Worm (Caenorhabditis elegans) whole organism, L2 larva: Measurements from ENCODE around the gene srh-118.

Source experiments
- C34F6.9 ChIP-seq: fragments of 150-350 bp; optimal IDR thresholded peaks from 2 replicates; lab custom pipeline; 2014; ENCODE audit warnings: missing biosample characterization, missing genetic modification characterization
- Y55F3AM.14 ChIP-seq: fragments of 200-800 bp; sonication (Bioruptor generic); optimal IDR thresholded peaks from 2 replicates; lab custom pipeline; 2018; ENCODE audit warnings: mild to moderate bottlenecking, missing genetic modification characterization, missing compliant biosample characterization
- ZK546.5 ChIP-seq: sonication (generic microtip); optimal IDR thresholded peaks from 2 replicates; lab custom pipeline; 2017; ENCODE audit warnings: missing biosample characterization, missing genetic modification characterization
- alr-1 ChIP-seq: fragments of 150-350 bp; optimal IDR thresholded peaks from 2 replicates; lab custom pipeline; 2014; ENCODE audit warnings: missing biosample characterization, missing genetic modification characterization
- ceh-16 ChIP-seq: fragments of 150-350 bp; optimal IDR thresholded peaks from 2 replicates; lab custom pipeline; 2014; ENCODE audit warnings: missing biosample characterization, missing genetic modification characterization
- crh-2 ChIP-seq: sonication (generic microtip); optimal IDR thresholded peaks from 2 replicates; lab custom pipeline; 2017; ENCODE audit warnings: missing biosample characterization, missing genetic modification characterization
- dmd-4 ChIP-seq: sonication (generic microtip); optimal IDR thresholded peaks from 2 replicates; lab custom pipeline; 2017; ENCODE audit warnings: missing biosample characterization, missing genetic modification characterization
- elt-1 ChIP-seq: fragments of 150-350 bp; optimal IDR thresholded peaks from 2 replicates; lab custom pipeline; 2014; ENCODE audit warnings: missing biosample characterization, missing genetic modification characterization
- elt-3 ChIP-seq: sonication (generic microtip); optimal IDR thresholded peaks from 2 replicates; lab custom pipeline; 2017; ENCODE audit warnings: missing biosample characterization, missing genetic modification characterization
- fos-1 ChIP-seq: fragments of 150-350 bp; optimal IDR thresholded peaks from 2 replicates; lab custom pipeline; 2014; ENCODE audit warnings: missing biosample characterization, missing genetic modification characterization
- gmeb-1 ChIP-seq: fragments of 150-350 bp; optimal IDR thresholded peaks from 2 replicates; lab custom pipeline; 2014; ENCODE audit warnings: missing biosample characterization, missing genetic modification characterization
- lin-39 ChIP-seq: fragments of 150-350 bp; optimal IDR thresholded peaks from 2 replicates; lab custom pipeline; 2014; ENCODE audit warnings: missing biosample characterization, missing genetic modification reagents, missing genetic modification characterization
- lsy-2 ChIP-seq, 2 experiments: fragments of 150-350 bp in 1 of 2; sonication (generic microtip) in 1 of 2; optimal IDR thresholded peaks; 2 replicates each; lab custom pipeline; 2014 to 2017; ENCODE audit warnings: missing biosample characterization in 2 of 2, missing genetic modification characterization in 2 of 2
- mbf-1 ChIP-seq: sonication (generic microtip); optimal IDR thresholded peaks from 2 replicates; lab custom pipeline; 2017; ENCODE audit warnings: missing biosample characterization, missing genetic modification characterization
- mdl-1 ChIP-seq, 2 experiments: fragments of 150-350 bp in 1 of 2; sonication (generic microtip) in 1 of 2; optimal IDR thresholded peaks; 2 replicates each; lab custom pipeline; 2017; ENCODE audit warnings: missing biosample characterization in 2 of 2, missing genetic modification characterization in 2 of 2
- nhr-10 ChIP-seq: sonication (generic microtip); optimal IDR thresholded peaks from 2 replicates; lab custom pipeline; 2017; ENCODE audit warnings: missing biosample characterization, missing genetic modification characterization
- nhr-11 ChIP-seq: fragments of 150-350 bp; optimal IDR thresholded peaks from 2 replicates; lab custom pipeline; 2014; ENCODE audit warnings: missing biosample characterization, missing genetic modification characterization
- nhr-129 ChIP-seq: fragments of 150-350 bp; optimal IDR thresholded peaks from 2 replicates; lab custom pipeline; 2014; ENCODE audit warnings: missing biosample characterization, missing genetic modification characterization
- nhr-21 ChIP-seq: fragments of 150-350 bp; optimal IDR thresholded peaks from 2 replicates; lab custom pipeline; 2014; ENCODE audit warnings: missing biosample characterization, missing genetic modification characterization
- nhr-23 ChIP-seq: fragments of 150-350 bp; optimal IDR thresholded peaks from 2 replicates; lab custom pipeline; 2014; ENCODE audit warnings: missing biosample characterization, missing genetic modification reagents, missing genetic modification characterization
- nhr-237 ChIP-seq: fragments of 150-350 bp; optimal IDR thresholded peaks from 2 replicates; lab custom pipeline; 2014; ENCODE audit warnings: missing biosample characterization, missing genetic modification characterization
- nhr-25 ChIP-seq: fragments of 150-350 bp; sonication (generic microtip); optimal IDR thresholded peaks from 3 replicates; lab custom pipeline; 2014; ENCODE audit warnings: missing biosample characterization, missing genetic modification characterization
- nhr-77 ChIP-seq: fragments of 150-350 bp; optimal IDR thresholded peaks from 2 replicates; lab custom pipeline; 2014; ENCODE audit warnings: missing biosample characterization, missing genetic modification characterization
- sem-4 ChIP-seq: fragments of 150-350 bp; optimal IDR thresholded peaks from 2 replicates; lab custom pipeline; 2014; ENCODE audit warnings: missing biosample characterization, missing genetic modification reagents, missing genetic modification characterization
- sma-3 ChIP-seq: sonication (generic microtip); optimal IDR thresholded peaks from 2 replicates; lab custom pipeline; 2016; ENCODE audit warnings: missing genetic modification reagents, missing genetic modification characterization, missing compliant biosample characterization
- sma-9 ChIP-seq, 2 experiments: fragments of 150-350 bp in 1 of 2; sonication (generic microtip) in 1 of 2; optimal IDR thresholded peaks; 2 replicates each; lab custom pipeline; 2014 to 2016; ENCODE audit warnings: missing genetic modification characterization in 2 of 2, mild to moderate bottlenecking in 1 of 2, missing biosample characterization in 1 of 2, missing compliant biosample characterization in 1 of 2, missing genetic modification reagents in 1 of 2, moderate library complexity in 1 of 2
- unc-39 ChIP-seq: fragments of 150-350 bp; optimal IDR thresholded peaks from 2 replicates; lab custom pipeline; 2014; ENCODE audit warnings: missing biosample characterization, missing genetic modification characterization
- unc-55 ChIP-seq: fragments of 150-350 bp; sonication (generic microtip); optimal IDR thresholded peaks from 3 replicates; lab custom pipeline; 2014; ENCODE audit warnings: missing biosample characterization, missing genetic modification reagents, missing genetic modification characterization
- unc-62 ChIP-seq: fragments of 150-350 bp; optimal IDR thresholded peaks from 2 replicates; lab custom pipeline; 2014; ENCODE audit warnings: missing biosample characterization, missing genetic modification reagents, missing genetic modification characterization
- ztf-1 ChIP-seq: fragments of 200-800 bp; sonication (Bioruptor generic); conservative IDR thresholded peaks from 2 replicates; pipeline ENCODE4 v1.3.6; 2022; ENCODE audit warnings: missing genetic modification characterization, missing compliant biosample characterization
- ztf-11 ChIP-seq: sonication (generic microtip); optimal IDR thresholded peaks from 2 replicates; lab custom pipeline; 2017; ENCODE audit warnings: missing biosample characterization, missing genetic modification characterization

srh-118 gene

DNA sequence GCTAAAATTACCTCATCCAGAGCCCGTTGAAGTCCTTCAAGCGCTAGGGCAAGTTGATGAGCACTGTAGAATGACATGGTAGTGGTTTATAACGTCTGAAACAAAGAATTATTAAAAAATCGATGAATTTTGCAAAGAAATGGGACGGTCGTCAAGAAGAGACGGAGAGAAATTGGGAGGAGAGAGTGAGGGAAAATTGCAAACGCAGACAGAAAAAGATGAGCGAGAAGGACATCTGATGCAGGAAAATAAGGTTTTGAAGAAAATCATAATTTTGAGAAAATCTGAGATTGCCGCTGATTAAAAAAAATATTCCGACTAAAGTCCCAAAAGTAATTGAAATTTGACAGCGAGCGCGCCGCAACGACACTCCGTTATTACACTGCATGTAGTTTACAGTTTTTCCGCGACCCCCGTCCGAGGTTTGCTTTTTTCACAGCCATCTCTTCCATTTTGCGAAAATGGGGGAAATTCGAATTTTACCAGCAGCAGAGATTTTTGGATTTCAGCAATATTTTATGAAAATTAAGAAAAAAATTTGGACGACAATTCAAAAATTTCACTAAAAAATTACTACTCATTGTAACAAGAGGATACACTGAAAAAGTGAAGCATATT is 42.4 kb upstream of the srh-118 start, which contains the start of gene C18D4.6:
Gene C18D4.6, minus strand, starts transcription at position 97 of the 618 bp plus-strand sequence.
- no peak for TF ChIP-seq C34F6.9
- no peak for TF ChIP-seq Y55F3AM.14 (GFP tag; lab: Kevin White, UChicago)
- no peak for TF ChIP-seq nhr-25 (tag; lab: Kevin White, UChicago)
- peak; percentile 12 for TF ChIP-seq nhr-129 (tag; lab: Kevin White, UChicago)
- TF ChIP-seq gmeb-1 (tag; lab: Kevin White, UChicago), result peak; percentile 43
- TF ChIP-seq unc-55, result peak; percentile 62
- no peak for TF ChIP-seq ceh-16 (tag; lab: Kevin White, UChicago)
- no peak for TF ChIP-seq lsy-2 (tag; optimal IDR thresholded peaks at IDR 0.05; lab: Kevin White, UChicago)
- no peak for TF ChIP-seq sma-3 (GFP tag; lab: Kevin White, UChicago)
- no peak for TF ChIP-seq lin-39 (tag; lab: Kevin White, UChicago)
- TF ChIP-seq nhr-77 (tag; lab: Kevin White, UChicago), result no peak

DNA sequence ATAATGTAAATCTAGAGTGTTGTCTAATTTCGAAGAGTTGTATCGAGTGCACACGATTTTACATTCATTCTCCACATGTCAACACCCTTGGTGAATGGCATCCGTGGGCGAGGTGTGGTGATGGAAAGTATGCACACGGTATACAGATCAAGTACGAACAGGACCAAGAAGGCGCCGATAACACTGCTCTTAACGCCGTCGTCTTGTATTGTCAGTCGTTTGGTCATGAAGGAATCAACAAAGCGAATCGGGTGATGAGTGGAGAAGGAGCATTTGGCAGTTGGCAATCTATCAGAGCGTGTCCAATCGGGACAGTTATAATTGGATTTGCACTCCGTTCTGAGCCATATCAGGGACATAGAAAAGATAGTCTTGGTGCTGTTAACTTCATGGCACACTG is 37.2 kb upstream of the srh-118 start:
- TF ChIP-seq elt-1 (tag; lab: Kevin White, UChicago) (no peak), C34F6.9 (no peak), ztf-11 (tag; lab: Kevin White, UChicago) (no peak), sma-9 (GFP tag; optimal IDR thresholded peaks at IDR 0.05; lab: Kevin White, UChicago) (no peak), sma-9 (tag; optimal IDR thresholded peaks at IDR 0.05; lab: Kevin White, UChicago) (no peak), nhr-77 (tag; lab: Kevin White, UChicago) (no peak), crh-2 (no peak), nhr-21 (tag; lab: Kevin White, UChicago) (no peak), nhr-237 (no peak)
- TF ChIP-seq, all 48 proteins: peak for 0

DNA sequence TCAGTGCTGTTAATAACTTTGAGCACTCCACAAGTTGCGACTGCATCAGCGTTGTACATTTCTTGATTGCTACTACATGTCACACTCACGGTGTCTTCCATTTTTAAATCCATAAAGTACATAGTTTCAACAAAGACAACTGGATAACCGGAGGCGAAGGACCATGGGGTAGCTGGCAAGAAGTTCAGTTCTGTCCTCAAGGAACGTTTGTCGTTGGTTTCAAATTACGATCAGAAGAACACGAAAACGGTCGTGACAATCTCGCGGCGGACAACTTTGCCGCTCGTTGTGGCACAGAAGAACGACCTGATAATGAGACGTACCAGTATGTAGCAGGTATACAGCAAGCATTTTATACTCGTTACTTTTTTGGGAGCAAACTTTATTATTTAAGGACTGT is 36.7 kb upstream of the srh-118 start, which contains the start of gene C18D4.3:
Gene C18D4.3, minus strand, starts transcription at position 101 of the 400 bp plus-strand sequence.
- TF ChIP-seq alr-1 (tag; lab: Kevin White, UChicago), result no peak
- no peak for TF ChIP-seq ztf-1 (GFP tag; lab: Robert Waterston, UW)
- TF ChIP-seq elt-3 (tag; lab: Kevin White, UChicago), result no peak
- TF ChIP-seq mbf-1 (tag; lab: Kevin White, UChicago), result no peak
- no peak for TF ChIP-seq ZK546.5 (tag; lab: Kevin White, UChicago)
- no peak for TF ChIP-seq dmd-4 (tag; lab: Kevin White, UChicago)
- no peak for TF ChIP-seq nhr-11 (tag; lab: Kevin White, UChicago)
- no peak for TF ChIP-seq crh-2
- no peak for TF ChIP-seq sem-4 (tag; lab: Kevin White, UChicago)
- TF ChIP-seq gmeb-1 (tag; lab: Kevin White, UChicago), result no peak
- TF ChIP-seq fos-1 (tag; lab: Kevin White, UChicago), result no peak
- no peak for TF ChIP-seq elt-1 (tag; lab: Kevin White, UChicago)

DNA sequence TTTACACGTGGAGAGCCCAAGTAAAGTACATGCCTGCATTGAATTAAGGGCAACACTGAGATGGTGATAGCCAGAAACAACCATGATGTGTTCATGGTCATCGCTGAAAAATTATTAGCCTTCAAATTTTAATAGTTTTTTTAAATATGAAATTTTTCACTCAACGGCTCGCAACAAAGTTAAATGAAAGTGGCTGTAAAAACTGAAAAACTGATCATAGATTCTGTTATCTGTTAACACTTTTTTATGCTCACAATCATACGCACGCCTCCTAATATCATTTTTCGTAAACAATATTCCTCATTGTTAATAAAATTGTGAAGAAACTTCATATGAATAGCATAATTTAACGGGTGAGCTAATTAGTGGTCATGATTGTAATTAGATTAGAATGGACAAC is 35.4 kb upstream of the srh-118 start, which contains the start of gene C18D4.4:
Gene C18D4.4, minus strand, starts transcription at position 101 of the 400 bp plus-strand sequence.
- TF ChIP-seq C34F6.9 (no peak), mdl-1 (tag; optimal IDR thresholded peaks at IDR 0.05; lab: Kevin White, UChicago) (no peak), nhr-10 (tag; lab: Kevin White, UChicago) (no peak)
- TF ChIP-seq, all 48 proteins: peak for 0

DNA sequence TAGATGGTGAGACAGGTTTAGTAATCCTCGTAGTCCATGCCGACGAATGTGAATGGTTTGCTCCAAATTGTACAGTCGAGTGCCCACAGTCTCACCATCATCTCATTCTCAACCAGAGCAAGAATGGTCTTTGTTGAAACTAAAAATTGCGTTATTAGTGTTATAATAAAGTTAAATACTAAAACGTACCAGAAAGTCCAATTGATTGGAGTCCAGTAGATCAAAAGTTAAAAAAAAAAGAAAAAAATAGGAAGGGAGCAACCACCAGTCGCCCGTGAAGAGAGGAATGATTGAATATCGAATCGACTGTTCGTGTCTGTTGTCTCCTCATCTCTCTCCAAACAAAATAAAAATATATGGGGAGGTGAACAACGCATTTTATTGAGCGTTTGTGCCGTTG is 34.5 kb upstream of the srh-118 start, which contains the start of gene C18D4.12:
Gene C18D4.12, minus strand, starts transcription at position 101 of the 400 bp plus-strand sequence.
- TF ChIP-seq C34F6.9 (no peak), nhr-23 (tag; lab: Kevin White, UChicago) (no peak), unc-62 (GFP tag; lab: Kevin White, UChicago) (no peak), unc-39 (tag; lab: Kevin White, UChicago) (no peak)

DNA sequence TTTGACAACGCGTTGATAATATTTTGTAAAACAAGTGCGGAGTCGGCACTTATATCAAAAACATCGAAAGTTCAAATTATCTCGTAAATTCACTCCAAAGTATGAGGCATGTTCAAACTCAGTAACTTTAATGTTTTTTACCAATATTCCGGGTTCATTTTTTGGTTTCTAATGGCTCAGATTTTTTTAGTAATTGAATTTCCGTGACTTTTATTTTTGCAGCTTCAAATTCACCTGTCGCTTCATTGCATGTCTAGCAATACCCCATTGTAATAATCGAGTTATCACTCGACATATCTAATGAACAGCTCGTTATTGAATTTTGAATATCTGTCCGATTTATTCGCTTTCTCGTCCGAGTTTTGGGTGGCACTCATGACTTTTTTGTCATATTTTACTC is 31.8 kb upstream of the srh-118 start, which contains the start of gene srz-90:
Gene srz-90, plus strand, starts transcription at position 301 of the 400 bp plus-strand sequence.
- no peak for TF ChIP-seq alr-1 (tag; lab: Kevin White, UChicago)
